Fruit fly (Drosophila melanogaster): Measurements from ENCODE around the gene eEF2.

The eEF2 gene

dm6 chr2L:21681322-21682268, at the start of gene eEF2 (continued):
- TF ChIP-seq trh (GFP tag; optimal IDR thresholded peaks at IDR 0.05) (peak; percentile 73), HLH4C (GFP tag; IDR thresholded peaks at IDR 0.05; ENCODE audit: partially characterized antibody) (peak; percentile 87), CG32532 (GFP tag; IDR thresholded peaks at IDR 0.05) (peak; percentile 83), sqz (GFP tag; optimal IDR thresholded peaks at IDR 0.05) (peak; percentile 55), CG31365 (tag; optimal IDR thresholded peaks at IDR 0.05) (peak; percentile 69), Max (GFP tag; optimal IDR thresholded peaks at IDR 0.05) (peak; percentile 63), C15 (GFP tag; IDR thresholded peaks at IDR 0.05) (peak; percentile 68; the same call in 1 of the 3 replicates), klu (GFP tag; IDR thresholded peaks at IDR 0.05) (0 out of 2 replicates have a peak, but pooled peaks have one; percentile 11), schlank (tag; optimal IDR thresholded peaks at IDR 0.05) (peak; percentile 84), ac (GFP tag; optimal IDR thresholded peaks at IDR 0.05) (peak; percentile 58), CG17328 (GFP tag; IDR thresholded peaks at IDR 0.05) (peak; percentile 87), Lpt (GFP tag; optimal IDR thresholded peaks at IDR 0.05) (no peak), MESR4 (GFP tag; optimal IDR thresholded peaks at IDR 0.05) (peak; percentile 98), CG10654 (GFP tag; optimal IDR thresholded peaks at IDR 0.05) (peak; percentile 65), HmgZ (tag; optimal IDR thresholded peaks at IDR 0.05) (peak; percentile 86), CG14965 (GFP tag; optimal IDR thresholded peaks at IDR 0.05; ENCODE audit: borderline replicate concordance) (peak; percentile 34), CG14667 (GFP tag; IDR thresholded peaks at IDR 0.05) (no peak), CG16779 (GFP tag; IDR thresholded peaks at IDR 0.05) (peak; percentile 63; the same call in 1 of the 2 replicates), dpn (GFP tag; optimal IDR thresholded peaks at IDR 0.05) (peak; percentile 53 to 67), Hsf (GFP tag; optimal IDR thresholded peaks at IDR 0.05) (peak; percentile 78), Hr39 (optimal IDR thresholded peaks at IDR 0.05) (no peak), Sin3A (optimal IDR thresholded peaks at IDR 0.05) (no peak), eve (GFP tag; optimal IDR thresholded peaks at IDR 0.05) (peak in 1 of 2 experiments; percentile 93), otp (GFP tag; IDR thresholded peaks at IDR 0.05) (peak; percentile 73; the same call in 2 of the 3 replicates), CG4424 (GFP tag; optimal IDR thresholded peaks at IDR 0.05) (peak; percentile 6), vfl (GFP tag; optimal IDR thresholded peaks at IDR 0.05) (peak; percentile 71), Hmx (GFP tag; optimal IDR thresholded peaks at IDR 0.05) (no peak), CG1832 (GFP tag; optimal IDR thresholded peaks at IDR 0.05) (no peak), Opbp (GFP tag; IDR thresholded peaks at IDR 0.05; ENCODE audit: partially characterized antibody) (peak; percentile 97), Spps (tag; optimal IDR thresholded peaks at IDR 0.05) (no peak), CG10321 (GFP tag; IDR thresholded peaks at IDR 0.05) (peak; percentile 69), lbe (GFP tag; optimal IDR thresholded peaks at IDR 0.05) (peak; percentile 65), CG8359 (GFP tag; optimal IDR thresholded peaks at IDR 0.05; ENCODE audit: borderline replicate concordance) (peak; percentile 58), pfk (GFP tag; optimal IDR thresholded peaks at IDR 0.05) (peak; percentile 71), MBD-R2 (GFP tag; IDR thresholded peaks at IDR 0.05) (peak; percentile 65), CG10959 (GFP tag; IDR thresholded peaks at IDR 0.05) (peak; percentile 12; the same call in 1 of the 2 replicates), CG18262 (tag; optimal IDR thresholded peaks at IDR 0.05) (peak; percentile 63), chif (GFP tag; optimal IDR thresholded peaks at IDR 0.05) (peak; percentile 59 to 79), NC2β (GFP tag; optimal IDR thresholded peaks at IDR 0.05) (peak; percentile 93), CG16863 (GFP tag; optimal IDR thresholded peaks at IDR 0.05) (peak; percentile 48), tap (tag; optimal IDR thresholded peaks at IDR 0.05) (peak; percentile 54), B-H2 (GFP tag; optimal IDR thresholded peaks at IDR 0.05) (peak; percentile 94), oc (tag; optimal IDR thresholded peaks at IDR 0.05) (peak; percentile 57), CG10274 (GFP tag; optimal IDR thresholded peaks at IDR 0.05) (peak; percentile 46), CG33557 (GFP tag; optimal IDR thresholded peaks at IDR 0.05) (peak; percentile 76), sens-2 (GFP tag; IDR thresholded peaks at IDR 0.05) (peak; percentile 77), pnt (GFP tag; optimal IDR thresholded peaks at IDR 0.05) (peak; percentile 16), kay (GFP tag; optimal IDR thresholded peaks at IDR 0.05) (no peak), CG16815 (GFP tag; optimal IDR thresholded peaks at IDR 0.05) (peak; percentile 16)

All from whole organism, embryonic.